Worm (Caenorhabditis elegans) whole organism, young adult: ENCODE data around the gene T13F2.4.

Source experiments
- B0035.1 ChIP-seq: sonication (generic microtip); optimal IDR thresholded peaks from 2 replicates; lab custom pipeline; 2016; ENCODE audit warnings: missing genetic modification characterization, mild to moderate bottlenecking, missing compliant biosample characterization, missing genotype, missing genetic modification reagents
- C06A6.2 ChIP-seq: fragments of 200-800 bp; sonication (Bioruptor generic); conservative IDR thresholded peaks from 2 replicates; pipeline ENCODE4 v1.3.6; 2022; ENCODE audit warnings: missing genetic modification characterization, missing compliant biosample characterization
- D2030.7 ChIP-seq: fragments of 200-800 bp; sonication (Bioruptor generic); IDR thresholded peaks from 2 replicates; pipeline ENCODE4 v1.3.6; 2022; ENCODE audit warnings: missing genetic modification reagents, missing genetic modification characterization, missing compliant biosample characterization
- F22D6.2 ChIP-seq: sonication (generic microtip); optimal IDR thresholded peaks from 2 replicates; lab custom pipeline; 2016; ENCODE audit warnings: mild to moderate bottlenecking, missing genetic modification characterization, missing compliant biosample characterization
- F39B2.1 ChIP-seq: fragments of 200-800 bp; sonication (Bioruptor generic); IDR thresholded peaks from 2 replicates; pipeline ENCODE4 v1.3.6; 2022; ENCODE audit warnings: missing genetic modification reagents, missing genetic modification characterization, missing compliant biosample characterization
- F57A8.1 ChIP-seq: fragments of 200-800 bp; sonication (Bioruptor generic); optimal IDR thresholded peaks from 2 replicates; lab custom pipeline; 2018; ENCODE audit warnings: mild to moderate bottlenecking, missing genetic modification characterization, moderate library complexity, missing compliant biosample characterization
- ama-1 ChIP-seq, 3 experiments: fragments of 150-350 bp in 1 of 3; sonication (generic microtip) in 2 of 3; optimal IDR thresholded peaks; 2 replicates each; lab custom pipeline; 2014 to 2018; ENCODE audit warnings: missing biosample characterization in 2 of 3, missing genetic modification characterization in 2 of 3, missing genetic modification reagents in 2 of 3
- cebp-1 ChIP-seq, 2 experiments: fragments of 200-800 bp in 1 of 2; sonication (Bioruptor generic) in 1 of 2; sonication (generic microtip) in 1 of 2; IDR thresholded peaks in 1 of 2; optimal IDR thresholded peaks in 1 of 2; 2 replicates each; pipeline versions ENCODE4 v1.3.6 to Lab custom; 2017 to 2022; ENCODE audit warnings: missing compliant biosample characterization in 2 of 2, missing genetic modification characterization in 2 of 2, mild to moderate bottlenecking in 1 of 2, missing genetic modification reagents in 1 of 2, moderate library complexity in 1 of 2
- dpl-1 ChIP-seq: fragments of 150-350 bp; optimal IDR thresholded peaks from 2 replicates; lab custom pipeline; 2014; ENCODE audit warnings: missing biosample characterization, missing genetic modification reagents, missing genetic modification characterization
- him-1 ChIP-seq: sonication (generic microtip); optimal IDR thresholded peaks from 2 replicates; lab custom pipeline; 2016; ENCODE audit warnings: missing genotype, missing genetic modification reagents, missing genetic modification characterization, missing compliant biosample characterization
- lin-26 ChIP-seq: fragments of 200-800 bp; sonication (Bioruptor generic); IDR thresholded peaks from 2 replicates; pipeline ENCODE4 v1.3.6; 2022; ENCODE audit warnings: missing genetic modification reagents, missing genetic modification characterization, missing compliant biosample characterization
- snpc-4 ChIP-seq, 5 experiments: fragments of 150-350 bp in 1 of 5; sonication (generic microtip) in 4 of 5; optimal IDR thresholded peaks; 2 replicates each; lab custom pipeline; 2014 to 2018; ENCODE audit warnings: missing genetic modification characterization in 5 of 5, missing biosample characterization in 3 of 5, antibody characterized with exemption in 2 of 5, mild to moderate bottlenecking in 2 of 5, missing compliant biosample characterization in 2 of 5, missing genotype in 2 of 5, moderate library complexity in 2 of 5, missing genetic modification reagents in 1 of 5
- unc-130 ChIP-seq: sonication (generic microtip); optimal IDR thresholded peaks from 2 replicates; lab custom pipeline; 2016; ENCODE audit warnings: missing genetic modification reagents, missing genetic modification characterization, missing compliant biosample characterization

DNA sequence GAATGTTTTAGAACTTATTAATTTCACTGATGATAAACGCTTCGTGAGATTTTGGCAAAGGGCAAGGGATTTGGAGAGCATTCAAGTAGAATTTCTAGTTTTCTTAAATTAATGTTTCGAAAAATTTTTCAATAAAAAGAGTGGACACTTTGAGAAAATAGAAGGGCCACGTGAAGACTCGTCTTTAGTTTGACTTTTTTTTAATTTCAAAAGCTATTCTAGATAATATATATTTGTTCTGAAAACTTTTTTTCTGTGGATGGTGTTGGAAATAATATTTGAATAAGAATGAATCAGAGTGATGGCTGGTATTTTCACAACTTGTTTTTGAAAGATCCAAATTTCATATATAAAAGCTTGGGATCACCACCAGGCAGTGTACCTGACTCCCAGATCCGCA, 41.3 kb upstream of the T13F2.4 start, which contains the start of gene C28D4.8:
- TF ChIP-seq D2030.7 (GFP tag; lab: Robert Waterston, UW) (no peak), F22D6.2 (tag; lab: Kevin White, UChicago) (no peak), F57A8.1 (GFP tag; lab: Kevin White, UChicago) (no peak), him-1 (no peak), unc-130 (GFP tag; lab: Kevin White, UChicago) (no peak), dpl-1 (GFP tag; lab: Kevin White, UChicago) (no peak), C06A6.2 (GFP tag; lab: Robert Waterston, UW) (no peak), cebp-1 (GFP tag; IDR thresholded peaks at IDR 0.05; lab: Robert Waterston, UW) (no peak), cebp-1 (tag; optimal IDR thresholded peaks at IDR 0.05; lab: Kevin White, UChicago) (no peak), ama-1 (optimal IDR thresholded peaks at IDR 0.05; lab: Kevin White, UChicago) (no peak), ama-1 (GFP tag; optimal IDR thresholded peaks at IDR 0.05; lab: Kevin White, UChicago) (no peak), snpc-4 (GFP tag; optimal IDR thresholded peaks at IDR 0.05; lab: Kevin White, UChicago) (no peak), snpc-4 (tag; optimal IDR thresholded peaks at IDR 0.05; lab: Kevin White, UChicago) (no peak), lin-26 (GFP tag; lab: Robert Waterston, UW) (no peak), B0035.1 (tag; lab: Kevin White, UChicago) (no peak), F39B2.1 (GFP tag; lab: Robert Waterston, UW) (no peak)
